Worm (Caenorhabditis elegans): ENCODE results near the gene C25F9.14.
A peak's percentile ranks its signal among the peaks of the same experiment; 100 is the strongest.

ce11 chrV:19449544-19449943 lies 13.3 kb downstream of the C25F9.14 start, which contains the start of gene M04C3.5:
- TF ChIP-seq lir-3 (tag; optimal IDR thresholded peaks at IDR 0.05) (no peak), pha-4 (GFP tag; IDR thresholded peaks at IDR 0.05) (no peak), pha-4 (tag; optimal IDR thresholded peaks at IDR 0.05) (no peak), unc-62 (GFP tag; optimal IDR thresholded peaks at IDR 0.05 in 1 of 2) (peak in 1 of 2 experiments; percentile 67), unc-62 (tag; optimal IDR thresholded peaks at IDR 0.05) (no peak), daf-12 (tag; optimal IDR thresholded peaks at IDR 0.05) (no peak), ama-1 (optimal IDR thresholded peaks at IDR 0.05) (no peak), tra-1 (GFP tag; IDR thresholded peaks at IDR 0.05) (no peak), zag-1 (tag; optimal IDR thresholded peaks at IDR 0.05) (no peak), lin-13 (GFP tag; optimal IDR thresholded peaks at IDR 0.05) (no peak), D1046.2 (GFP tag; IDR thresholded peaks at IDR 0.05) (no peak)
